Fruit fly (Drosophila melanogaster) whole organism, embryonic: ENCODE results near the gene CG13924.

Experiments used
- Awh ChIP-seq: fragments of 200-800 bp; sonication (Bioruptor generic); IDR thresholded peaks from 2 replicates; pipeline ENCODE4, ENCODE4 v1.3.6; 2022; ENCODE audit warnings: missing biosample characterization, missing genetic modification characterization
- CG10959 ChIP-seq: fragments of 200-800 bp; sonication (Bioruptor generic); IDR thresholded peaks from 2 replicates; pipeline ENCODE4 v1.3.6; 2022; ENCODE audit warnings: missing biosample characterization, missing genetic modification characterization
- CG11085 ChIP-seq: fragments of 200-800 bp; sonication (Bioruptor generic); IDR thresholded peaks from 2 replicates; pipeline ENCODE4 v1.3.6; 2022; ENCODE audit warnings: missing biosample characterization, missing genetic modification characterization
- CG12299 ChIP-seq: fragments of 200-800 bp; sonication (Bioruptor generic); optimal IDR thresholded peaks from 2 replicates; lab custom pipeline; 2018; ENCODE audit warnings: missing biosample characterization, mild to moderate bottlenecking, missing genetic modification characterization
- CG1529 ChIP-seq: fragments of 200-800 bp; sonication (Bioruptor generic); optimal IDR thresholded peaks from 3 replicates; lab custom pipeline; 2018; ENCODE audit warnings: missing biosample characterization, missing genetic modification characterization
- CG15479 ChIP-seq: fragments of 200-800 bp; sonication (Bioruptor generic); optimal IDR thresholded peaks from 3 replicates; lab custom pipeline; 2019; ENCODE audit warnings: missing biosample characterization, mild to moderate bottlenecking, missing genetic modification characterization, moderate library complexity
- CG18011 ChIP-seq: fragments of 200-800 bp; sonication (Bioruptor generic); optimal IDR thresholded peaks from 2 replicates; lab custom pipeline; 2017; ENCODE audit warnings: missing biosample characterization, missing genetic modification characterization, mild to moderate bottlenecking, moderate library complexity, missing genotype
- CG18599 ChIP-seq: fragments of 200-800 bp; sonication (Bioruptor generic); optimal IDR thresholded peaks from 3 replicates; lab custom pipeline; 2017; ENCODE audit warnings: missing biosample characterization, missing genetic modification characterization, mild to moderate bottlenecking, moderate library complexity, missing genetic modification reagents
- CG2129 ChIP-seq: fragments of 200-800 bp; sonication (Bioruptor generic); IDR thresholded peaks from 2 replicates; pipeline ENCODE4 v1.3.6; 2022; ENCODE audit warnings: missing biosample characterization, missing genetic modification characterization; ENCODE audit not compliant: partially characterized antibody
- CG3995 ChIP-seq: fragments of 200-800 bp; sonication (Bioruptor generic); optimal IDR thresholded peaks from 3 replicates; lab custom pipeline; 2016; ENCODE audit warnings: missing biosample characterization, missing genetic modification characterization
- CG4328 ChIP-seq: fragments of 200-800 bp; sonication (Bioruptor generic); optimal IDR thresholded peaks from 3 replicates; lab custom pipeline; 2017; ENCODE audit warnings: missing biosample characterization, missing genetic modification reagents, missing genetic modification characterization
- CG43689 ChIP-seq: fragments of 200-800 bp; sonication (Bioruptor generic); IDR thresholded peaks from 2 replicates; pipeline ENCODE4 v1.3.6; 2022; ENCODE audit warnings: missing biosample characterization, missing genetic modification characterization
- CG4617 ChIP-seq: fragments of 200-800 bp; sonication (Bioruptor generic); optimal IDR thresholded peaks from 3 replicates; lab custom pipeline; 2016; ENCODE audit warnings: missing biosample characterization, missing genetic modification characterization, borderline replicate concordance
- CG5245 ChIP-seq: fragments of 200-800 bp; sonication (Bioruptor generic); optimal IDR thresholded peaks from 3 replicates; lab custom pipeline; 2016; ENCODE audit warnings: missing biosample characterization, missing genetic modification characterization
- CG6765 ChIP-seq: fragments of 200-800 bp; sonication (Bioruptor generic); optimal IDR thresholded peaks from 3 replicates; lab custom pipeline; 2017; ENCODE audit warnings: missing biosample characterization, mild to moderate bottlenecking, missing genetic modification characterization
- CG8290 ChIP-seq, 3 experiments: fragments of 200-800 bp; sonication (Bioruptor generic); optimal IDR thresholded peaks; 2 replicates each; lab custom pipeline; 2016 to 2019; ENCODE audit warnings: missing biosample characterization in 3 of 3, missing genetic modification characterization in 3 of 3, mild to moderate bottlenecking in 2 of 3, moderate library complexity in 1 of 3
- CG8924 ChIP-seq: fragments of 200-800 bp; optimal IDR thresholded peaks from 3 replicates; lab custom pipeline; 2019; ENCODE audit warnings: missing biosample characterization, mild to moderate bottlenecking, missing genetic modification characterization, moderate library complexity
- CHES-1-like ChIP-seq: fragments of 200-800 bp; sonication (Bioruptor generic); optimal IDR thresholded peaks from 2 replicates; lab custom pipeline; 2016; ENCODE audit warnings: missing biosample characterization, missing genetic modification characterization
- CkIIα-i1 ChIP-seq: fragments of 200-800 bp; sonication (Bioruptor generic); IDR thresholded peaks from 2 replicates; pipeline ENCODE4 v1.3.6; 2022; ENCODE audit warnings: missing biosample characterization, missing genetic modification characterization
- D ChIP-seq, 2 experiments: fragments of 200-800 bp in 1 of 2; fragments of >200 bp in 1 of 2; sonication (Bioruptor generic) in 1 of 2; optimal IDR thresholded peaks; 2 replicates in 1 of 2; 3 replicates in 1 of 2; lab custom pipeline; 2017; ENCODE audit warnings: mild to moderate bottlenecking in 1 of 2, missing biosample characterization in 1 of 2, missing genetic modification characterization in 1 of 2, missing genetic modification reagents in 1 of 2
- Dek ChIP-seq: fragments of 200-800 bp; sonication (Bioruptor generic); optimal IDR thresholded peaks from 3 replicates; lab custom pipeline; 2019; ENCODE audit warnings: missing biosample characterization, mild to moderate bottlenecking, missing genetic modification characterization, moderate library complexity
- Dp ChIP-seq: fragments of 200-800 bp; sonication (Bioruptor generic); optimal IDR thresholded peaks from 2 replicates; lab custom pipeline; 2018; ENCODE audit warnings: missing biosample characterization, mild to moderate bottlenecking, missing genetic modification characterization, moderate library complexity
- Drgx ChIP-seq: fragments of 200-800 bp; sonication (Bioruptor generic); IDR thresholded peaks from 2 replicates; pipeline ENCODE4 v1.3.6; 2022; ENCODE audit warnings: missing biosample characterization, missing genetic modification characterization
- HmgZ ChIP-seq: fragments of 200-800 bp; sonication (Bioruptor generic); optimal IDR thresholded peaks from 2 replicates; lab custom pipeline; 2018; ENCODE audit warnings: missing biosample characterization, mild to moderate bottlenecking, missing genetic modification characterization
- Myb ChIP-seq: fragments of 200-800 bp; sonication (Bioruptor generic); optimal IDR thresholded peaks from 2 replicates; lab custom pipeline; 2016; ENCODE audit warnings: missing biosample characterization, missing genetic modification characterization
- Nf-YB ChIP-seq: fragments of 200-800 bp; sonication (Bioruptor generic); optimal IDR thresholded peaks from 3 replicates; lab custom pipeline; 2019; ENCODE audit warnings: missing biosample characterization, mild to moderate bottlenecking, missing genetic modification characterization, moderate library complexity
- Rfx ChIP-seq: fragments of 200-800 bp; sonication (Bioruptor generic); IDR thresholded peaks from 2 replicates; pipeline ENCODE4 v1.3.6; 2022; ENCODE audit warnings: missing biosample characterization, missing genetic modification characterization
- Trl ChIP-seq, 3 experiments: fragments of >200 bp in 2 of 3; fragments of 200-800 bp in 1 of 3; sonication (Bioruptor generic) in 1 of 3; optimal IDR thresholded peaks; 2 replicates in 1 of 3; 3 replicates in 2 of 3; lab custom pipeline; 2016 to 2017; ENCODE audit warnings: missing biosample characterization in 1 of 3, missing genetic modification characterization in 1 of 3
- al ChIP-seq: fragments of 200-800 bp; sonication (Bioruptor generic); IDR thresholded peaks from 2 replicates; pipeline ENCODE4 v1.3.6; 2022; ENCODE audit warnings: missing biosample characterization, missing genetic modification characterization
- bcd ChIP-seq: fragments of 200-800 bp; sonication (Bioruptor generic); optimal IDR thresholded peaks from 2 replicates; lab custom pipeline; 2017; ENCODE audit warnings: missing biosample characterization, mild to moderate bottlenecking, missing genetic modification characterization
- btn ChIP-seq: fragments of 200-800 bp; sonication (Bioruptor generic); optimal IDR thresholded peaks from 2 replicates; lab custom pipeline; 2016; ENCODE audit warnings: missing biosample characterization, missing genetic modification characterization
- croc ChIP-seq: fragments of 200-800 bp; sonication (Bioruptor generic); conservative IDR thresholded peaks from 3 replicates; pipeline ENCODE4 v1.3.6; 2022; ENCODE audit warnings: missing biosample characterization, missing genetic modification characterization
- crp ChIP-seq, 2 experiments: fragments of 200-800 bp; sonication (Bioruptor generic); optimal IDR thresholded peaks; 2 replicates in 1 of 2; 3 replicates in 1 of 2; lab custom pipeline; 2017; ENCODE audit warnings: missing biosample characterization in 2 of 2, missing genetic modification characterization in 2 of 2, mild to moderate bottlenecking in 1 of 2, moderate library complexity in 1 of 2
- danr ChIP-seq: fragments of 200-800 bp; sonication (Bioruptor generic); IDR thresholded peaks from 2 replicates; pipeline ENCODE4 v1.3.6; 2022; ENCODE audit warnings: missing biosample characterization, missing genetic modification characterization
- dm ChIP-seq: fragments of 200-800 bp; sonication (Bioruptor generic); optimal IDR thresholded peaks from 3 replicates; lab custom pipeline; 2016; ENCODE audit warnings: missing biosample characterization, missing genetic modification characterization
- fd64A ChIP-seq: fragments of 200-800 bp; sonication (Bioruptor generic); optimal IDR thresholded peaks from 3 replicates; lab custom pipeline; 2018; ENCODE audit warnings: missing biosample characterization, mild to moderate bottlenecking, missing genetic modification characterization
- fru ChIP-seq: fragments of >200 bp; optimal IDR thresholded peaks from 2 replicates; lab custom pipeline; 2017
- gce ChIP-seq: fragments of 200-800 bp; sonication (Bioruptor generic); IDR thresholded peaks from 3 replicates; pipeline ENCODE4 v1.3.6; 2022; ENCODE audit warnings: missing biosample characterization, missing genetic modification characterization
- grau ChIP-seq: fragments of 200-800 bp; optimal IDR thresholded peaks from 3 replicates; lab custom pipeline; 2019; ENCODE audit warnings: missing biosample characterization, mild to moderate bottlenecking, missing genetic modification characterization, moderate library complexity
- inv ChIP-seq: fragments of 200-800 bp; sonication (Bioruptor generic); IDR thresholded peaks from 2 replicates; pipeline ENCODE4 v1.3.6; 2022; ENCODE audit warnings: missing biosample characterization, missing genetic modification characterization; ENCODE audit not compliant: partially characterized antibody
- ken ChIP-seq: fragments of 200-800 bp; sonication (Bioruptor generic); IDR thresholded peaks from 3 replicates; pipeline ENCODE4 v1.3.6; 2022; ENCODE audit warnings: missing biosample characterization, missing genetic modification characterization
- lov ChIP-seq, 2 experiments: fragments of 200-800 bp in 1 of 2; fragments of >200 bp in 1 of 2; sonication (Bioruptor generic) in 1 of 2; IDR thresholded peaks in 1 of 2; optimal IDR thresholded peaks in 1 of 2; 2 replicates in 1 of 2; 3 replicates in 1 of 2; pipeline versions ENCODE4 v1.3.6 to Lab custom; 2017 to 2022; ENCODE audit warnings: missing biosample characterization in 1 of 2, missing genetic modification characterization in 1 of 2
- nerfin-2 ChIP-seq: fragments of 200-800 bp; sonication (Bioruptor generic); IDR thresholded peaks from 2 replicates; pipeline ENCODE4 v1.3.6; 2022; ENCODE audit warnings: missing biosample characterization, missing genetic modification characterization; ENCODE audit not compliant: partially characterized antibody
- onecut ChIP-seq: fragments of 200-800 bp; sonication (Bioruptor generic); IDR thresholded peaks from 2 replicates; pipeline ENCODE4 v1.3.6; 2022; ENCODE audit warnings: missing biosample characterization, missing genetic modification characterization
- pan ChIP-seq, 4 experiments: fragments of >200 bp in 3 of 4; fragments of 200-800 bp in 1 of 4; sonication (Bioruptor generic) in 1 of 4; optimal IDR thresholded peaks in 3 of 4; IDR thresholded peaks in 1 of 4; 2 replicates each; pipeline versions ENCODE4 v1.3.6 to Lab custom; 2017 to 2022; ENCODE audit warnings: missing biosample characterization in 2 of 4, missing genetic modification characterization in 2 of 4, mixed read lengths in 1 of 4
- sens ChIP-seq: fragments of 200-800 bp; sonication (Bioruptor generic); peaks from one replicate; lab custom pipeline; 2016; ENCODE audit warnings: missing biosample characterization, missing genetic modification characterization
- sim ChIP-seq: fragments of 200-800 bp; sonication (Bioruptor generic); IDR thresholded peaks from 2 replicates; pipeline ENCODE4 v1.3.6; 2022; ENCODE audit warnings: missing biosample characterization, missing genetic modification characterization
- stc ChIP-seq: fragments of 200-800 bp; sonication (Bioruptor generic); IDR thresholded peaks from 2 replicates; pipeline ENCODE4 v1.3.6; 2022; ENCODE audit warnings: missing biosample characterization, missing genetic modification characterization
- ttk ChIP-seq: fragments of 200-800 bp; sonication (Bioruptor generic); IDR thresholded peaks from 2 replicates; pipeline ENCODE4 v2.1.2; 2022; ENCODE audit warnings: missing biosample characterization, missing genetic modification characterization

Gene CG13924

dm6 chr3L:1880692-1881091 lies 10.9 kb downstream of the CG13924 start (continued):
- TF ChIP-seq bcd (GFP tag; lab: Kevin White, UChicago) (peak; percentile 2), grau (tag; lab: Kevin White, UChicago) (peak; percentile 4), CG4328 (GFP tag; lab: Kevin White, UChicago) (no peak), sim (no peak), CG8924 (no peak), inv (GFP tag; lab: Robert Waterston, UW) (no peak), CG12299 (tag; lab: Kevin White, UChicago) (no peak), Nf-YB (GFP tag; lab: Kevin White, UChicago) (no peak), sens (GFP tag; lab: Kevin White, UChicago) (no peak), onecut (GFP tag; lab: Robert Waterston, UW) (peak; percentile 35; the same call in 1 of the 2 replicates), croc (0 out of 3 replicates have a peak, but pooled peaks have one; percentile 14), CG18011 (GFP tag; lab: Kevin White, UChicago) (no peak), CG6765 (GFP tag; lab: Kevin White, UChicago) (no peak), CG1529 (GFP tag; lab: Kevin White, UChicago) (no peak), lov (optimal IDR thresholded peaks at IDR 0.05; lab: Kevin White, UChicago) (no peak), lov (GFP tag; IDR thresholded peaks at IDR 0.05; lab: Robert Waterston, UW) (no peak), Trl (optimal IDR thresholded peaks at IDR 0.05; lab: Kevin White, UChicago) (no peak), Trl (GFP tag; optimal IDR thresholded peaks at IDR 0.05; lab: Kevin White, UChicago) (no peak), ken (GFP tag; lab: Robert Waterston, UW) (no peak), danr (0 out of 2 replicates have a peak, but pooled peaks have one; percentile 22), D (optimal IDR thresholded peaks at IDR 0.05; lab: Kevin White, UChicago) (no peak), D (GFP tag; optimal IDR thresholded peaks at IDR 0.05; lab: Kevin White, UChicago) (peak; percentile 4), Awh (GFP tag; lab: Robert Waterston, UW) (peak; percentile 30; the same call in 1 of the 2 replicates), fru (lab: Kevin White, UChicago) (no peak), CG43689 (no peak), nerfin-2 (GFP tag; lab: Robert Waterston, UW) (no peak), crp (GFP tag; optimal IDR thresholded peaks at IDR 0.05; lab: Kevin White, UChicago) (no peak), CG18599 (GFP tag; lab: Kevin White, UChicago) (peak; percentile 59), CG11085 (GFP tag; lab: Robert Waterston, UW) (no peak), CG5245 (peak; percentile 23), btn (no peak), CG4617 (GFP tag; lab: Kevin White, UChicago) (no peak), CG2129 (GFP tag; lab: Robert Waterston, UW) (no peak), CG15479 (no peak), Myb (GFP tag; lab: Kevin White, UChicago) (no peak), Dek (tag; lab: Kevin White, UChicago) (no peak), CG3995 (no peak), al (peak; percentile 56), CHES-1-like (GFP tag; lab: Kevin White, UChicago) (no peak), fd64A (GFP tag; lab: Kevin White, UChicago) (no peak), CkIIα-i1 (GFP tag; lab: Robert Waterston, UW) (no peak), CG10959 (no peak), CG8290 (GFP tag; optimal IDR thresholded peaks at IDR 0.05; lab: Kevin White, UChicago) (no peak), CG8290 (tag; optimal IDR thresholded peaks at IDR 0.05; lab: Kevin White, UChicago) (peak in 1 of 2 experiments; percentile 40), stc (GFP tag; lab: Robert Waterston, UW) (peak; percentile 53), ttk (GFP tag; lab: Robert Waterston, UW) (peak; percentile 50; the same call in 1 of the 2 replicates), Rfx (GFP tag; lab: Robert Waterston, UW) (peak; percentile 78), HmgZ (tag; lab: Kevin White, UChicago) (no peak), Dp (no peak), dm (GFP tag; lab: Kevin White, UChicago) (no peak), gce (GFP tag; lab: Robert Waterston, UW) (peak; percentile 43; the same call in 1 of the 3 replicates), Drgx (peak; percentile 80), pan (optimal IDR thresholded peaks at IDR 0.05; lab: Kevin White, UChicago) (no peak), pan (GFP tag; optimal IDR thresholded peaks at IDR 0.05 in 1 of 2, IDR thresholded peaks at IDR 0.05 in 1 of 2) (peak in 1 of 2 experiments; percentile 71)
